Fruit fly (Drosophila melanogaster) whole organism, embryonic: ENCODE results near the gene dock.

Experiments
- Ada2b ChIP-seq: fragments of 200-800 bp; sonication (Bioruptor generic); IDR thresholded peaks from 2 replicates; pipeline ENCODE4 v1.3.6; 2022; ENCODE audit warnings: missing biosample characterization, missing genetic modification characterization
- Asciz ChIP-seq: fragments of 200-800 bp; sonication (Bioruptor generic); optimal IDR thresholded peaks from 2 replicates; lab custom pipeline; 2017; ENCODE audit warnings: missing biosample characterization, mild to moderate bottlenecking, missing genetic modification characterization, missing genetic modification reagents
- Bdp1 ChIP-seq: fragments of 200-800 bp; sonication (Bioruptor generic); optimal IDR thresholded peaks from 3 replicates; lab custom pipeline; 2016; ENCODE audit warnings: missing biosample characterization, missing genetic modification characterization
- CG11093 ChIP-seq: fragments of 200-800 bp; sonication (Bioruptor generic); IDR thresholded peaks from 3 replicates; pipeline ENCODE4 v1.3.6; 2022; ENCODE audit warnings: missing biosample characterization, missing genetic modification characterization
- CG12155 ChIP-seq: fragments of 200-800 bp; sonication (Bioruptor generic); optimal IDR thresholded peaks from 3 replicates; lab custom pipeline; 2016; ENCODE audit warnings: missing biosample characterization, missing genetic modification characterization
- CG12219 ChIP-seq: fragments of 200-800 bp; sonication (Bioruptor generic); optimal IDR thresholded peaks from 3 replicates; lab custom pipeline; 2018; ENCODE audit warnings: missing biosample characterization, mild to moderate bottlenecking, missing genetic modification characterization
- CG13296 ChIP-seq: fragments of 200-800 bp; sonication (Bioruptor generic); optimal IDR thresholded peaks from 3 replicates; lab custom pipeline; 2018; ENCODE audit warnings: missing biosample characterization, mild to moderate bottlenecking, missing genetic modification characterization
- CG17328 ChIP-seq: fragments of 200-800 bp; sonication (Bioruptor generic); IDR thresholded peaks from 2 replicates; pipeline ENCODE4 v1.3.6; 2022; ENCODE audit warnings: missing biosample characterization, missing genetic modification characterization
- CG1832 ChIP-seq: fragments of 200-800 bp; sonication (Bioruptor generic); optimal IDR thresholded peaks from 2 replicates; lab custom pipeline; 2017; ENCODE audit warnings: missing biosample characterization, mild to moderate bottlenecking, missing genetic modification characterization, inconsistent platforms
- CG18476 ChIP-seq: fragments of 200-800 bp; sonication (Bioruptor generic); optimal IDR thresholded peaks from 2 replicates; lab custom pipeline; 2016; ENCODE audit warnings: missing biosample characterization, mild to moderate bottlenecking, missing genetic modification characterization
- CG4282 ChIP-seq: fragments of 200-800 bp; sonication (Bioruptor generic); optimal IDR thresholded peaks from 2 replicates; lab custom pipeline; 2016; ENCODE audit warnings: missing biosample characterization, missing genetic modification characterization
- CG4424 ChIP-seq: fragments of 200-800 bp; sonication (Bioruptor generic); optimal IDR thresholded peaks from 3 replicates; lab custom pipeline; 2016; ENCODE audit warnings: missing biosample characterization, missing genetic modification characterization
- CG4617 ChIP-seq: fragments of 200-800 bp; sonication (Bioruptor generic); optimal IDR thresholded peaks from 3 replicates; lab custom pipeline; 2016; ENCODE audit warnings: missing biosample characterization, missing genetic modification characterization, borderline replicate concordance
- CG4820 ChIP-seq: fragments of 200-800 bp; sonication (Bioruptor generic); optimal IDR thresholded peaks from 3 replicates; lab custom pipeline; 2016; ENCODE audit warnings: missing biosample characterization, missing genetic modification characterization
- CG6175 ChIP-seq: fragments of 200-800 bp; sonication (Bioruptor generic); IDR thresholded peaks from 3 replicates; pipeline ENCODE4 v1.3.6; 2022; ENCODE audit warnings: missing biosample characterization, missing genetic modification characterization
- CG7745 ChIP-seq: fragments of 200-800 bp; sonication (Bioruptor generic); optimal IDR thresholded peaks from 2 replicates; lab custom pipeline; 2018; ENCODE audit warnings: missing biosample characterization, mild to moderate bottlenecking, missing genetic modification characterization, moderate library complexity
- CG8089 ChIP-seq: fragments of 200-800 bp; sonication (Bioruptor generic); optimal IDR thresholded peaks from 3 replicates; lab custom pipeline; 2016; ENCODE audit warnings: missing biosample characterization, missing genetic modification characterization
- CG8290 ChIP-seq, 3 experiments: fragments of 200-800 bp; sonication (Bioruptor generic); optimal IDR thresholded peaks; 2 replicates each; lab custom pipeline; 2016 to 2019; ENCODE audit warnings: missing biosample characterization in 3 of 3, missing genetic modification characterization in 3 of 3, mild to moderate bottlenecking in 2 of 3, moderate library complexity in 1 of 3
- CG8388 ChIP-seq: fragments of 200-800 bp; sonication (Bioruptor generic); optimal IDR thresholded peaks from 2 replicates; lab custom pipeline; 2019; ENCODE audit warnings: missing biosample characterization, mild to moderate bottlenecking, missing genetic modification characterization, moderate library complexity
- CG9437 ChIP-seq: fragments of 200-800 bp; sonication (Bioruptor generic); optimal IDR thresholded peaks from 2 replicates; lab custom pipeline; 2018; ENCODE audit warnings: missing biosample characterization, mild to moderate bottlenecking, missing genetic modification characterization
- Dek ChIP-seq: fragments of 200-800 bp; sonication (Bioruptor generic); optimal IDR thresholded peaks from 3 replicates; lab custom pipeline; 2019; ENCODE audit warnings: missing biosample characterization, mild to moderate bottlenecking, missing genetic modification characterization, moderate library complexity
- Dip2 ChIP-seq: fragments of 200-800 bp; sonication (Bioruptor generic); IDR thresholded peaks from 2 replicates; pipeline ENCODE4 v1.3.6; 2022; ENCODE audit warnings: missing biosample characterization, missing genetic modification characterization
- Fer3 ChIP-seq: fragments of 200-800 bp; sonication (Bioruptor generic); optimal IDR thresholded peaks from 2 replicates; lab custom pipeline; 2018; ENCODE audit warnings: missing biosample characterization, mild to moderate bottlenecking, missing genetic modification characterization, moderate library complexity
- Hsf ChIP-seq: fragments of 200-800 bp; sonication (Bioruptor generic); optimal IDR thresholded peaks from 3 replicates; lab custom pipeline; 2016; ENCODE audit warnings: missing biosample characterization, missing genetic modification characterization
- Jarid2 ChIP-seq: fragments of 200-800 bp; sonication (Bioruptor generic); optimal IDR thresholded peaks from 3 replicates; lab custom pipeline; 2017; ENCODE audit warnings: mild to moderate bottlenecking, missing biosample characterization, missing genetic modification reagents, missing genetic modification characterization
- Lhr ChIP-seq: fragments of 200-800 bp; sonication (Bioruptor generic); optimal IDR thresholded peaks from 3 replicates; lab custom pipeline; 2017; ENCODE audit warnings: mild to moderate bottlenecking, missing biosample characterization, missing genetic modification reagents, missing genetic modification characterization
- Lim3 ChIP-seq: fragments of 200-800 bp; sonication (Bioruptor generic); IDR thresholded peaks from 2 replicates; pipeline ENCODE4 v1.3.6; 2022; ENCODE audit warnings: missing biosample characterization, missing genetic modification characterization
- Scr ChIP-seq: fragments of 200-800 bp; sonication (Bioruptor generic); IDR thresholded peaks from 2 replicates; pipeline ENCODE4 v1.3.6; 2022; ENCODE audit warnings: missing biosample characterization, missing genetic modification characterization; ENCODE audit not compliant: partially characterized antibody
- Sox102F ChIP-seq: fragments of 200-800 bp; sonication (Bioruptor generic); optimal IDR thresholded peaks from 2 replicates; lab custom pipeline; 2018; ENCODE audit warnings: missing biosample characterization, mild to moderate bottlenecking, missing genetic modification characterization, moderate library complexity
- TFAM ChIP-seq: fragments of 200-800 bp; sonication (Bioruptor generic); optimal IDR thresholded peaks from 2 replicates; lab custom pipeline; 2017; ENCODE audit warnings: missing biosample characterization, missing genetic modification characterization, inconsistent platforms
- ab ChIP-seq: fragments of 200-800 bp; sonication (Bioruptor generic); optimal IDR thresholded peaks from 2 replicates; lab custom pipeline; 2016; ENCODE audit warnings: missing biosample characterization, missing genetic modification characterization
- az2 ChIP-seq: fragments of 200-800 bp; sonication (Bioruptor generic); optimal IDR thresholded peaks from 3 replicates; lab custom pipeline; 2016; ENCODE audit warnings: missing biosample characterization, missing genetic modification characterization
- btn ChIP-seq: fragments of 200-800 bp; sonication (Bioruptor generic); optimal IDR thresholded peaks from 2 replicates; lab custom pipeline; 2016; ENCODE audit warnings: missing biosample characterization, missing genetic modification characterization
- cg ChIP-seq: fragments of 200-800 bp; sonication (Bioruptor generic); optimal IDR thresholded peaks from 3 replicates; lab custom pipeline; 2019; ENCODE audit warnings: missing biosample characterization, mild to moderate bottlenecking, missing genetic modification characterization, moderate library complexity
- da ChIP-seq: fragments of 200-800 bp; sonication (Bioruptor generic); optimal IDR thresholded peaks from 2 replicates; lab custom pipeline; 2016; ENCODE audit warnings: missing biosample characterization, missing genetic modification characterization
- danr ChIP-seq: fragments of 200-800 bp; sonication (Bioruptor generic); IDR thresholded peaks from 2 replicates; pipeline ENCODE4 v1.3.6; 2022; ENCODE audit warnings: missing biosample characterization, missing genetic modification characterization
- ham ChIP-seq: fragments of 200-800 bp; sonication (Bioruptor generic); IDR thresholded peaks from 2 replicates; pipeline ENCODE4 v1.3.6; 2022; ENCODE audit warnings: missing biosample characterization, missing genetic modification characterization
- psq ChIP-seq: fragments of 200-800 bp; sonication (Bioruptor generic); optimal IDR thresholded peaks from 2 replicates; lab custom pipeline; 2017; ENCODE audit warnings: missing biosample characterization, missing genetic modification characterization
- pum ChIP-seq: fragments of 200-800 bp; sonication (Bioruptor generic); optimal IDR thresholded peaks from 2 replicates; lab custom pipeline; 2016; ENCODE audit warnings: missing biosample characterization, missing genetic modification characterization
- row ChIP-seq: fragments of 200-800 bp; sonication (Bioruptor generic); IDR thresholded peaks from 3 replicates; pipeline ENCODE4 v1.3.6; 2022; ENCODE audit warnings: missing biosample characterization, missing genetic modification characterization
- sc ChIP-seq, 3 experiments: fragments of >200 bp in 2 of 3; fragments of 200-800 bp in 1 of 3; sonication (Bioruptor generic) in 1 of 3; optimal IDR thresholded peaks; 2 replicates in 2 of 3; 3 replicates in 1 of 3; lab custom pipeline; 2017; ENCODE audit warnings: mild to moderate bottlenecking in 1 of 3, missing biosample characterization in 1 of 3, missing genetic modification characterization in 1 of 3, missing genetic modification reagents in 1 of 3
- seq ChIP-seq: fragments of 200-800 bp; sonication (Bioruptor generic); IDR thresholded peaks from 2 replicates; pipeline ENCODE4 v1.3.6; 2022; ENCODE audit warnings: missing biosample characterization, missing genetic modification characterization
- slbo ChIP-seq: fragments of 200-800 bp; sonication (Bioruptor generic); IDR thresholded peaks from 2 replicates; pipeline ENCODE4 v1.3.6; 2022; ENCODE audit warnings: missing biosample characterization, missing genetic modification characterization
- so ChIP-seq: fragments of 200-800 bp; sonication (Bioruptor generic); IDR thresholded peaks from 3 replicates; pipeline ENCODE4 v1.3.6; 2022; ENCODE audit warnings: missing biosample characterization, missing genetic modification characterization
- tin ChIP-seq: fragments of 200-800 bp; sonication (Bioruptor generic); optimal IDR thresholded peaks from 3 replicates; lab custom pipeline; 2016; ENCODE audit warnings: missing biosample characterization, missing genetic modification characterization
- tna ChIP-seq: fragments of 200-800 bp; sonication (Bioruptor generic); IDR thresholded peaks from 2 replicates; pipeline ENCODE4 v1.3.6; 2022; ENCODE audit warnings: missing biosample characterization, missing genetic modification characterization; ENCODE audit not compliant: partially characterized antibody
- toy ChIP-seq: fragments of 200-800 bp; sonication (Bioruptor generic); IDR thresholded peaks from 2 replicates; pipeline ENCODE4 v1.3.6; 2022; ENCODE audit warnings: missing biosample characterization, missing genetic modification characterization
- ttk ChIP-seq: fragments of 200-800 bp; sonication (Bioruptor generic); IDR thresholded peaks from 2 replicates; pipeline ENCODE4 v2.1.2; 2022; ENCODE audit warnings: missing biosample characterization, missing genetic modification characterization
- unpg ChIP-seq: fragments of 200-800 bp; sonication (Bioruptor generic); optimal IDR thresholded peaks from 3 replicates; lab custom pipeline; 2018; ENCODE audit warnings: missing biosample characterization, mild to moderate bottlenecking, missing genetic modification characterization, moderate library complexity
- wdn ChIP-seq: fragments of 200-800 bp; sonication (Bioruptor generic); IDR thresholded peaks from 2 replicates; pipeline ENCODE4 v1.3.6; 2022; ENCODE audit warnings: missing biosample characterization, missing genetic modification characterization

dock gene

dm6 chr2L:857897-858517 is 32.2 kb downstream of the dock start (continued):
- no peak for TF ChIP-seq CG18476 (GFP tag; lab: Kevin White, UChicago)
- peak; percentile 23 for TF ChIP-seq tin (GFP tag; lab: Kevin White, UChicago)
- no peak for TF ChIP-seq toy (GFP tag; lab: Robert Waterston, UW)
- TF ChIP-seq Scr (GFP tag; lab: Robert Waterston, UW): no peak
- TF ChIP-seq da (GFP tag; lab: Kevin White, UChicago): no peak
- peak; percentile 36 for TF ChIP-seq az2 (GFP tag; lab: Kevin White, UChicago)
- TF ChIP-seq wdn (GFP tag; lab: Robert Waterston, UW): no peak
- peak; percentile 33 for TF ChIP-seq CG8388 (GFP tag; lab: Kevin White, UChicago)
- peak; percentile 50; the same call in 2 of the 3 replicates for TF ChIP-seq CG11093 (GFP tag; lab: Robert Waterston, UW)
- TF ChIP-seq slbo (GFP tag; lab: Robert Waterston, UW): peak; percentile 70
- TF ChIP-seq tna: no peak
- no peak for TF ChIP-seq CG13296 (GFP tag; lab: Kevin White, UChicago)
- peak; percentile 39 for TF ChIP-seq danr (GFP tag; lab: Robert Waterston, UW)
- peak; percentile 27 for TF ChIP-seq Fer3 (tag; lab: Kevin White, UChicago)
- no peak for TF ChIP-seq pum (GFP tag; lab: Kevin White, UChicago)
- TF ChIP-seq CG17328: peak; percentile 70
- no peak for TF ChIP-seq sc (optimal IDR thresholded peaks at IDR 0.05; lab: Kevin White, UChicago)
- no peak for TF ChIP-seq sc (GFP tag; optimal IDR thresholded peaks at IDR 0.05; lab: Kevin White, UChicago)
- peak; percentile 33 for TF ChIP-seq Dek (tag; lab: Kevin White, UChicago)
- no peak for TF ChIP-seq TFAM (GFP tag; lab: Kevin White, UChicago)
- no peak for TF ChIP-seq CG7745 (tag; lab: Kevin White, UChicago)
- peak; percentile 14 for TF ChIP-seq Bdp1 (GFP tag; lab: Kevin White, UChicago)
- TF ChIP-seq CG12219 (GFP tag; lab: Kevin White, UChicago): peak; percentile 43
- TF ChIP-seq Hsf (GFP tag; lab: Kevin White, UChicago): peak; percentile 53
- TF ChIP-seq CG4424 (GFP tag; lab: Kevin White, UChicago): peak; percentile 32
- TF ChIP-seq CG6175 (GFP tag; lab: Robert Waterston, UW): no peak
- TF ChIP-seq CG12155 (GFP tag; lab: Kevin White, UChicago): no peak
- TF ChIP-seq Ada2b (GFP tag; lab: Robert Waterston, UW): no peak
- peak; percentile 30 for TF ChIP-seq CG8290 (GFP tag; optimal IDR thresholded peaks at IDR 0.05; lab: Kevin White, UChicago)
- peak in 1 of 2 experiments; percentile 57 for TF ChIP-seq CG8290 (tag; optimal IDR thresholded peaks at IDR 0.05; lab: Kevin White, UChicago)
- TF ChIP-seq psq (GFP tag; lab: Kevin White, UChicago): no peak
- TF ChIP-seq Lhr (GFP tag; lab: Kevin White, UChicago): no peak
- no peak; the same call in 1 of the 2 replicates for TF ChIP-seq Lim3 (GFP tag; lab: Robert Waterston, UW)
- TF ChIP-seq so: 0 out of 3 replicates have a peak, but pooled peaks have one; percentile 50
- no peak for TF ChIP-seq Dip2
- TF ChIP-seq Jarid2 (GFP tag; lab: Kevin White, UChicago): no peak
- TF ChIP-seq Asciz (GFP tag; lab: Kevin White, UChicago): peak; percentile 45
- no peak for TF ChIP-seq CG1832 (GFP tag; lab: Kevin White, UChicago)
- no peak for TF ChIP-seq ab (GFP tag; lab: Kevin White, UChicago)
- peak; percentile 9 for TF ChIP-seq CG9437 (GFP tag; lab: Kevin White, UChicago)
- no peak for TF ChIP-seq CG4282 (GFP tag; lab: Kevin White, UChicago)
- peak; percentile 4 for TF ChIP-seq btn (GFP tag; lab: Kevin White, UChicago)
- TF ChIP-seq seq (GFP tag; lab: Robert Waterston, UW): no peak
- TF ChIP-seq ttk (GFP tag; lab: Robert Waterston, UW): peak; percentile 59
- peak; percentile 55 for TF ChIP-seq unpg
- TF ChIP-seq CG4617 (GFP tag; lab: Kevin White, UChicago): no peak
- TF ChIP-seq CG8089 (GFP tag; lab: Kevin White, UChicago): no peak
- TF ChIP-seq cg (GFP tag; lab: Kevin White, UChicago): no peak
- peak; percentile 82 for TF ChIP-seq Sox102F
- peak; percentile 86 for TF ChIP-seq row (GFP tag; lab: Robert Waterston, UW)
- no peak for TF ChIP-seq CG4820
- no peak for TF ChIP-seq ham (GFP tag; lab: Robert Waterston, UW)
